Fruit fly (Drosophila melanogaster): ENCODE measurements around the gene Cdc14.

The Cdc14 gene

dm6 chr2L:7820408-7820807 is 9.9 kb upstream of the Cdc14 start:
- TF ChIP-seq noc (tag; optimal IDR thresholded peaks at IDR 0.05), result no peak

- no peak for TF ChIP-seq noc (tag; optimal IDR thresholded peaks at IDR 0.05)
These were observed 2.9 kb upstream of the Cdc14 start for dm6 chr2L:7813357-7813756.

dm6 chr2L:7812555-7813339 is 2.2 kb upstream of the Cdc14 start:
- TF ChIP-seq noc (tag; optimal IDR thresholded peaks at IDR 0.05), result no peak

- no peak for TF ChIP-seq noc (tag; optimal IDR thresholded peaks at IDR 0.05)
These were observed 923 bp upstream of the Cdc14 start, which contains the start of gene LanB1 for dm6 chr2L:7811249-7812002. Gene LanB1, plus strand, starts transcription at chr2L:7811438.

- peak; percentile 2 for TF ChIP-seq noc (tag; optimal IDR thresholded peaks at IDR 0.05)
These were observed 809 bp downstream of the Cdc14 start for dm6 chr2L:7809699-7810088.

dm6 chr2L:7808886-7809698 is 1.4 kb downstream of the Cdc14 start:
- no peak for TF ChIP-seq noc (tag; optimal IDR thresholded peaks at IDR 0.05)

- no peak for TF ChIP-seq noc (tag; optimal IDR thresholded peaks at IDR 0.05)
These were observed 2.9 kb downstream of the Cdc14 start for dm6 chr2L:7807563-7807962.

- TF ChIP-seq noc (tag; optimal IDR thresholded peaks at IDR 0.05), result peak; percentile 89
These were observed 10.6 kb downstream of the Cdc14 start, which contains the start of the genes Herp and r2d2 for dm6 chr2L:7799804-7800433. Gene Herp, minus strand, starts transcription at chr2L:7800058. Gene r2d2, plus strand, starts transcription at chr2L:7800147.

dm6 chr2L:7795859-7796258 is 14.6 kb downstream of the Cdc14 start, which contains the start of gene LKRSDH:
Gene LKRSDH, minus strand, starts transcription at chr2L:7795959.
- no peak for TF ChIP-seq noc (tag; optimal IDR thresholded peaks at IDR 0.05)

- TF ChIP-seq noc (tag; optimal IDR thresholded peaks at IDR 0.05), result no peak
These were observed 15.6 kb downstream of the Cdc14 start for dm6 chr2L:7794689-7795475.

dm6 chr2L:7791356-7791738 is 19.2 kb downstream of the Cdc14 start:
- TF ChIP-seq noc (tag; optimal IDR thresholded peaks at IDR 0.05), result no peak

dm6 chr2L:7790448-7791355 is 19.8 kb downstream of the Cdc14 start, which contains the start of gene CG7149:
Gene CG7149, minus strand, starts transcription at chr2L:7790557.
- TF ChIP-seq noc (tag; optimal IDR thresholded peaks at IDR 0.05), result peak; percentile 60

dm6 chr2L:7790081-7790447 is 20.4 kb downstream of the Cdc14 start:
- no peak for TF ChIP-seq noc (tag; optimal IDR thresholded peaks at IDR 0.05)
